Fruit fly (Drosophila melanogaster) Kc167 (cell line): ENCODE results near the gene Ent3.

Experiments
- Myc ChIP-seq: fragments of >200 bp; optimal IDR thresholded peaks from 2 replicates; lab custom pipeline; 2017; ENCODE audit warnings: missing external identifiers
- h ChIP-seq: fragments of >200 bp; optimal IDR thresholded peaks from 3 replicates; lab custom pipeline; 2018; ENCODE audit warnings: missing external identifiers
- psq ChIP-seq: fragments of >200 bp; optimal IDR thresholded peaks from 2 replicates; lab custom pipeline; 2017; ENCODE audit warnings: missing external identifiers

- no peak for TF ChIP-seq Myc (lab: Kevin White, UChicago)
- TF ChIP-seq h (lab: Kevin White, UChicago), result no peak
- no peak for TF ChIP-seq psq
Measured at dm6 chr3L:12835511-12836479, 17.7 kb upstream of the Ent3 start.
